Worm (Caenorhabditis elegans) whole organism, mixed stage, embryonic: ENCODE results near the gene F08G12.1.

Experiments
- M03D4.4 ChIP-seq: sonication (generic microtip); optimal IDR thresholded peaks from 2 replicates; lab custom pipeline; 2017; ENCODE audit warnings: mild to moderate bottlenecking, missing genetic modification characterization, missing compliant biosample characterization
- bed-3 ChIP-seq: fragments of 200-800 bp; sonication (Bioruptor generic); optimal IDR thresholded peaks from 3 replicates; lab custom pipeline; 2018; ENCODE audit warnings: mild to moderate bottlenecking, missing genetic modification characterization, moderate library complexity, missing compliant biosample characterization
- blmp-1 ChIP-seq: fragments of 150-350 bp; optimal IDR thresholded peaks from 2 replicates; lab custom pipeline; 2014; ENCODE audit warnings: missing biosample characterization, missing genetic modification characterization
- ceh-43 ChIP-seq: fragments of 200-800 bp; sonication (Bioruptor generic); optimal IDR thresholded peaks from 2 replicates; lab custom pipeline; 2018; ENCODE audit warnings: mild to moderate bottlenecking, missing genetic modification characterization, moderate library complexity, missing compliant biosample characterization
- ceh-83 ChIP-seq: fragments of 200-800 bp; sonication (Bioruptor generic); optimal IDR thresholded peaks from 2 replicates; lab custom pipeline; 2018; ENCODE audit warnings: mild to moderate bottlenecking, missing genetic modification characterization, missing compliant biosample characterization
- ces-1 ChIP-seq: fragments of 150-350 bp; optimal IDR thresholded peaks from 2 replicates; lab custom pipeline; 2014; ENCODE audit warnings: missing biosample characterization, missing genetic modification reagents, missing genetic modification characterization
- cnd-1 ChIP-seq: fragments of 200-800 bp; sonication (Bioruptor generic); optimal IDR thresholded peaks from 2 replicates; lab custom pipeline; 2018; ENCODE audit warnings: mild to moderate bottlenecking, missing genetic modification characterization, missing compliant biosample characterization
- drap-1 ChIP-seq: fragments of 200-800 bp; sonication (Bioruptor generic); optimal IDR thresholded peaks from 3 replicates; lab custom pipeline; 2018; ENCODE audit warnings: mild to moderate bottlenecking, missing genetic modification characterization, missing compliant biosample characterization
- elt-1 ChIP-seq: sonication (generic microtip); optimal IDR thresholded peaks from 2 replicates; lab custom pipeline; 2017; ENCODE audit warnings: missing genetic modification characterization, mild to moderate bottlenecking, missing compliant biosample characterization, antibody characterized with exemption, moderate library complexity, borderline replicate concordance; ENCODE audit not compliant: insufficient read depth
- elt-3 ChIP-seq: fragments of 150-350 bp; optimal IDR thresholded peaks from 2 replicates; lab custom pipeline; 2014; ENCODE audit warnings: missing biosample characterization, missing genetic modification characterization
- flh-1 ChIP-seq: fragments of 200-800 bp; sonication (Bioruptor generic); optimal IDR thresholded peaks from 2 replicates; lab custom pipeline; 2018; ENCODE audit warnings: mild to moderate bottlenecking, missing genetic modification characterization, moderate library complexity, missing compliant biosample characterization
- ham-2 ChIP-seq: fragments of 200-800 bp; sonication (Bioruptor generic); optimal IDR thresholded peaks from 2 replicates; lab custom pipeline; 2018; ENCODE audit warnings: mild to moderate bottlenecking, missing genetic modification characterization, missing compliant biosample characterization
- hlh-1 ChIP-seq: fragments of 150-350 bp; optimal IDR thresholded peaks from 2 replicates; lab custom pipeline; 2014; ENCODE audit warnings: missing biosample characterization, missing genetic modification reagents, missing genetic modification characterization
- lin-13 ChIP-seq: fragments of 150-350 bp; optimal IDR thresholded peaks from 2 replicates; lab custom pipeline; 2014; ENCODE audit warnings: missing biosample characterization, missing genetic modification characterization
- lin-32 ChIP-seq: fragments of 200-800 bp; sonication (Bioruptor generic); optimal IDR thresholded peaks from 2 replicates; lab custom pipeline; 2018; ENCODE audit warnings: mild to moderate bottlenecking, missing genetic modification characterization, missing compliant biosample characterization
- lsy-2 ChIP-seq: fragments of 150-350 bp; optimal IDR thresholded peaks from 2 replicates; lab custom pipeline; 2014; ENCODE audit warnings: missing biosample characterization, missing genetic modification characterization
- mep-1 ChIP-seq: fragments of 150-350 bp; optimal IDR thresholded peaks from 2 replicates; lab custom pipeline; 2017; ENCODE audit warnings: missing biosample characterization, missing genetic modification reagents, missing genetic modification characterization, inconsistent platforms
- mls-2 ChIP-seq: sonication (generic microtip); optimal IDR thresholded peaks from 2 replicates; lab custom pipeline; 2016; ENCODE audit warnings: mild to moderate bottlenecking, missing genetic modification characterization, moderate library complexity, missing compliant biosample characterization
- nhr-12 ChIP-seq: fragments of 150-350 bp; optimal IDR thresholded peaks from 2 replicates; lab custom pipeline; 2014; ENCODE audit warnings: missing biosample characterization, missing genetic modification characterization
- nhr-2 ChIP-seq: fragments of 150-350 bp; optimal IDR thresholded peaks from 2 replicates; lab custom pipeline; 2014; ENCODE audit warnings: missing biosample characterization, missing genetic modification characterization
- nhr-28 ChIP-seq: fragments of 150-350 bp; optimal IDR thresholded peaks from 2 replicates; lab custom pipeline; 2014; ENCODE audit warnings: missing biosample characterization, missing genetic modification characterization
- nhr-76 ChIP-seq: sonication (generic microtip); optimal IDR thresholded peaks from 2 replicates; lab custom pipeline; 2017; ENCODE audit warnings: missing biosample characterization, missing genetic modification characterization
- pha-4 ChIP-seq: fragments of 150-350 bp; optimal IDR thresholded peaks from 2 replicates; lab custom pipeline; 2018; ENCODE audit warnings: missing biosample characterization, missing genetic modification reagents, missing genetic modification characterization
- sem-2 ChIP-seq: fragments of 200-800 bp; sonication (Bioruptor generic); optimal IDR thresholded peaks from 2 replicates; lab custom pipeline; 2018; ENCODE audit warnings: mild to moderate bottlenecking, missing genetic modification characterization, missing compliant biosample characterization
- sptf-1 ChIP-seq: sonication (generic microtip); optimal IDR thresholded peaks from 2 replicates; lab custom pipeline; 2017; ENCODE audit warnings: mild to moderate bottlenecking, missing genetic modification characterization, moderate library complexity, missing compliant biosample characterization
- tbx-8 ChIP-seq: fragments of 200-800 bp; sonication (Bioruptor generic); optimal IDR thresholded peaks from 2 replicates; lab custom pipeline; 2018; ENCODE audit warnings: mild to moderate bottlenecking, missing genetic modification characterization, moderate library complexity, missing compliant biosample characterization
- unc-39 ChIP-seq: fragments of 150-350 bp; optimal IDR thresholded peaks from 2 replicates; lab custom pipeline; 2014; ENCODE audit warnings: missing biosample characterization, missing genetic modification characterization
- unc-62 ChIP-seq: fragments of 150-350 bp; optimal IDR thresholded peaks from 2 replicates; lab custom pipeline; 2014; ENCODE audit warnings: missing biosample characterization, missing genetic modification reagents, missing genetic modification characterization
- zip-8 ChIP-seq: fragments of 150-350 bp; optimal IDR thresholded peaks from 2 replicates; lab custom pipeline; 2014; ENCODE audit warnings: missing biosample characterization, missing genetic modification characterization
- ztf-11 ChIP-seq: fragments of 150-350 bp; optimal IDR thresholded peaks from 2 replicates; lab custom pipeline; 2014; ENCODE audit warnings: missing biosample characterization, missing genetic modification characterization

Gene F08G12.1

ce11 chrX:11339375-11339924, 33.8 kb upstream of the F08G12.1 start, which contains the start of gene aco-1:
Gene aco-1, plus strand, starts transcription at chrX:11339874.
- TF ChIP-seq M03D4.4 (tag; lab: Kevin White, UChicago) (peak; percentile 27), mep-1 (peak; percentile 21), nhr-28 (tag; lab: Kevin White, UChicago) (no peak), lin-13 (tag; lab: Kevin White, UChicago) (peak; percentile 24), ztf-11 (tag; lab: Kevin White, UChicago) (no peak), unc-62 (GFP tag; lab: Kevin White, UChicago) (no peak), nhr-12 (tag; lab: Kevin White, UChicago) (peak; percentile 15), flh-1 (GFP tag; lab: Kevin White, UChicago) (no peak), ham-2 (GFP tag; lab: Kevin White, UChicago) (peak; percentile 23), nhr-2 (tag; lab: Kevin White, UChicago) (peak; percentile 52), elt-3 (no peak), nhr-76 (tag; lab: Kevin White, UChicago) (no peak), elt-1 (peak; percentile 71), drap-1 (GFP tag; lab: Kevin White, UChicago) (no peak), mls-2 (tag; lab: Kevin White, UChicago) (peak; percentile 15), lsy-2 (no peak), sptf-1 (tag; lab: Kevin White, UChicago) (peak; percentile 27)

ce11 chrX:11337783-11338182, 32.1 kb upstream of the F08G12.1 start, which contains the start of gene gcy-9:
Gene gcy-9, minus strand, starts transcription at chrX:11337883.
- TF ChIP-seq pha-4 (tag; lab: Kevin White, UChicago) (no peak), mls-2 (tag; lab: Kevin White, UChicago) (no peak), elt-1 (no peak), nhr-12 (tag; lab: Kevin White, UChicago) (no peak), nhr-76 (tag; lab: Kevin White, UChicago) (no peak), nhr-2 (tag; lab: Kevin White, UChicago) (no peak), cnd-1 (tag; lab: Kevin White, UChicago) (no peak)

- no peak for TF ChIP-seq nhr-12 (tag; lab: Kevin White, UChicago)
- TF ChIP-seq unc-39 = no peak
- TF ChIP-seq M03D4.4 (tag; lab: Kevin White, UChicago) = no peak
- no peak for TF ChIP-seq ceh-83 (GFP tag; lab: Kevin White, UChicago)
- no peak for TF ChIP-seq sptf-1 (tag; lab: Kevin White, UChicago)
- TF ChIP-seq unc-62 (GFP tag; lab: Kevin White, UChicago) = no peak
Observed at ce11 chrX:11337095-11337494, 31.4 kb upstream of the F08G12.1 start.

- TF ChIP-seq nhr-28 (tag; lab: Kevin White, UChicago) = no peak
- no peak for TF ChIP-seq cnd-1 (tag; lab: Kevin White, UChicago)
- no peak for TF ChIP-seq nhr-12 (tag; lab: Kevin White, UChicago)
- TF ChIP-seq nhr-76 (tag; lab: Kevin White, UChicago) = no peak
- TF ChIP-seq ztf-11 (tag; lab: Kevin White, UChicago) = no peak
- TF ChIP-seq tbx-8 (GFP tag; lab: Kevin White, UChicago) = no peak
- TF ChIP-seq sem-2 (GFP tag; lab: Kevin White, UChicago) = no peak
- TF ChIP-seq ceh-43 (GFP tag; lab: Kevin White, UChicago) = no peak
- no peak for TF ChIP-seq pha-4 (tag; lab: Kevin White, UChicago)
- no peak for TF ChIP-seq bed-3
- TF ChIP-seq ces-1 (GFP tag; lab: Kevin White, UChicago) = no peak
- TF ChIP-seq M03D4.4 (tag; lab: Kevin White, UChicago) = no peak
- TF ChIP-seq drap-1 (GFP tag; lab: Kevin White, UChicago) = no peak
- no peak for TF ChIP-seq mls-2 (tag; lab: Kevin White, UChicago)
- TF ChIP-seq zip-8 = no peak
- TF ChIP-seq lin-13 (tag; lab: Kevin White, UChicago) = no peak
- TF ChIP-seq ceh-83 (GFP tag; lab: Kevin White, UChicago) = no peak
Observed at ce11 chrX:11329424-11329823, 23.8 kb upstream of the F08G12.1 start, which contains the start of gene npr-9. Gene npr-9, plus strand, starts transcription at chrX:11329724.

ce11 chrX:11328710-11329109, 23.0 kb upstream of the F08G12.1 start:
- TF ChIP-seq ham-2 (GFP tag; lab: Kevin White, UChicago) = no peak
- TF ChIP-seq tbx-8 (GFP tag; lab: Kevin White, UChicago) = no peak
- no peak for TF ChIP-seq sptf-1 (tag; lab: Kevin White, UChicago)
- TF ChIP-seq ces-1 (GFP tag; lab: Kevin White, UChicago) = peak; percentile 90
- no peak for TF ChIP-seq lin-32
- TF ChIP-seq hlh-1 (tag; lab: Kevin White, UChicago) = no peak
- TF ChIP-seq bed-3 = no peak
- TF ChIP-seq blmp-1 (tag; lab: Kevin White, UChicago) = no peak
